Fruit fly (Drosophila melanogaster): Measurements from ENCODE around the gene santa-maria.

santa-maria gene

dm6 chr2L:7423333-7423895, 27.6 kb downstream of the santa-maria start (continued):
- TF ChIP-seq Nf-YA (GFP tag; IDR thresholded peaks at IDR 0.05) (no peak), ab (GFP tag; optimal IDR thresholded peaks at IDR 0.05) (no peak), Dip2 (GFP tag; IDR thresholded peaks at IDR 0.05) (no peak), CG2116 (GFP tag; optimal IDR thresholded peaks at IDR 0.05) (no peak), CG17802 (tag; optimal IDR thresholded peaks at IDR 0.05) (no peak), CG3281 (GFP tag; optimal IDR thresholded peaks at IDR 0.05) (peak; percentile 23), CG12155 (GFP tag; optimal IDR thresholded peaks at IDR 0.05) (peak; percentile 45), CHES-1-like (GFP tag; optimal IDR thresholded peaks at IDR 0.05) (peak; percentile 8), CG3065 (GFP tag; optimal IDR thresholded peaks at IDR 0.05) (no peak), Kr (GFP tag; optimal IDR thresholded peaks at IDR 0.05) (no peak), CG8089 (GFP tag; optimal IDR thresholded peaks at IDR 0.05) (no peak), CG32532 (GFP tag; IDR thresholded peaks at IDR 0.05) (peak; percentile 82), pfk (GFP tag; optimal IDR thresholded peaks at IDR 0.05) (no peak), Spps (tag; optimal IDR thresholded peaks at IDR 0.05) (no peak), ci (GFP tag; IDR thresholded peaks at IDR 0.05) (peak; percentile 73; the same call in 2 of the 3 replicates), dysf (GFP tag; IDR thresholded peaks at IDR 0.05) (peak; percentile 52; the same call in 2 of the 3 replicates), ftz-f1 (GFP tag; optimal IDR thresholded peaks at IDR 0.05) (peak; percentile 25), sob (GFP tag; IDR thresholded peaks at IDR 0.05) (peak; percentile 31; the same call in 1 of the 2 replicates), jigr1 (GFP tag; IDR thresholded peaks at IDR 0.05) (no peak), Taf1 (GFP tag; IDR thresholded peaks at IDR 0.05) (peak; percentile 45; the same call in 1 of the 2 replicates), nerfin-2 (GFP tag; IDR thresholded peaks at IDR 0.05; ENCODE audit: partially characterized antibody) (no peak), esg (GFP tag; conservative IDR thresholded peaks at IDR 0.05) (peak; percentile 46; the same call in 1 of the 2 replicates), CG30020 (tag; optimal IDR thresholded peaks at IDR 0.05) (no peak), lab (GFP tag; optimal IDR thresholded peaks at IDR 0.05) (peak; percentile 64), lov (optimal IDR thresholded peaks at IDR 0.05) (no peak), lov (GFP tag; IDR thresholded peaks at IDR 0.05) (no peak), cas (GFP tag; IDR thresholded peaks at IDR 0.05) (no peak), aop (GFP tag; IDR thresholded peaks at IDR 0.05) (peak; percentile 35; the same call in 1 of the 2 replicates), CG6854 (GFP tag; optimal IDR thresholded peaks at IDR 0.05) (no peak), CG42726 (GFP tag; IDR thresholded peaks at IDR 0.05; ENCODE audit: partially characterized antibody) (0 out of 2 replicates have a peak, but pooled peaks have one; percentile 28), CG31441 (GFP tag; IDR thresholded peaks at IDR 0.05) (no peak), CG12744 (GFP tag; optimal IDR thresholded peaks at IDR 0.05) (no peak), Pdp1 (GFP tag; optimal IDR thresholded peaks at IDR 0.05) (no peak), sisA (GFP tag; IDR thresholded peaks at IDR 0.05) (peak; percentile 53), hkb (optimal IDR thresholded peaks at IDR 0.05) (no peak), hkb (GFP tag; IDR thresholded peaks at IDR 0.05) (no peak), CG8290 (GFP tag; optimal IDR thresholded peaks at IDR 0.05) (no peak), CG8290 (tag; optimal IDR thresholded peaks at IDR 0.05) (peak in 1 of 2 experiments; percentile 62), fd64A (GFP tag; optimal IDR thresholded peaks at IDR 0.05) (no peak), Ptx1 (GFP tag; IDR thresholded peaks at IDR 0.05) (peak; percentile 36; the same call in 1 of the 2 replicates), CG4360 (GFP tag; IDR thresholded peaks at IDR 0.05) (no peak), CG6272 (GFP tag; IDR thresholded peaks at IDR 0.05) (no peak; the same call in 1 of the 2 replicates), tgo (GFP tag; IDR thresholded peaks at IDR 0.05) (no peak), chif (GFP tag; optimal IDR thresholded peaks at IDR 0.05) (peak in 1 of 2 experiments; percentile 8), zen (tag; optimal IDR thresholded peaks at IDR 0.05) (no peak), CG1529 (GFP tag; optimal IDR thresholded peaks at IDR 0.05) (no peak), ind (GFP tag; optimal IDR thresholded peaks at IDR 0.05) (peak; percentile 50), CG32772 (GFP tag; IDR thresholded peaks at IDR 0.05) (peak; percentile 54), Xbp1 (GFP tag; optimal IDR thresholded peaks at IDR 0.05) (peak; percentile 32), CG7786 (GFP tag; optimal IDR thresholded peaks at IDR 0.05) (peak; percentile 59), wor (GFP tag; IDR thresholded peaks at IDR 0.05) (no peak), tap (tag; optimal IDR thresholded peaks at IDR 0.05) (no peak)
